Fruit fly (Drosophila melanogaster) ovary, adult (tissue): ENCODE measurements around the gene Ugt302E1.

ENCODE experiments used
- CG17801 ChIP-seq: fragments of 200-800 bp; optimal IDR thresholded peaks from 2 replicates; lab custom pipeline; 2019; ENCODE audit warnings: missing biosample characterization, mild to moderate bottlenecking, missing genetic modification characterization, moderate library complexity; ENCODE audit not compliant: partially characterized antibody

The Ugt302E1 gene

DNA sequence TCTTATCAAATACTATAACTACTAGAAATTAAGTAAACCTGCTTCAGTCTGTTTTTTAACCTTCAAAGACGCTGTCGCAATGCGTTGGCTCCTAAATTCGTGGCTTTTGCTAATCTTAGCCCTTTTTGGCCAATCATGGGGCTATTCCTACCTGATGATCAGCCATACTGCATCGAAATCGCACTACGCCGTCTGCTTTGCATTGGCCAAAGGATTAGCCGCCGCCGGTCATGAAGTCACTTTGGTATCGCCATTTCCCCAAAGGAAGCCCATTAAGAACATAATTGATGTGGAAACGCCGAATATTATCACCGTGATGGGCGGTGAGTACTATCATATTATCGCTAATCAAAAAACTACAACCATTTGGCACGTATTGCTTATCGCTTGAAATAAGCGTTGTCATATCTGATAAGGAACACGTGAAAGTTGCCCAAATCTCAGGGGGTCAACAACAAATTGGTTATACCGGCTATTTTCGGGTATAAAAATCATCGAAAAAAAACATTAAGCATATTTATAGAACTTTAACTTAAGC lies at the start of gene Ugt302E1:
Gene Ugt302E1 (plus strand): TSS at position 51 of the 538 bp plus-strand sequence.
- no peak for TF ChIP-seq CG17801 (GFP tag; lab: Kevin White, UChicago)

DNA sequence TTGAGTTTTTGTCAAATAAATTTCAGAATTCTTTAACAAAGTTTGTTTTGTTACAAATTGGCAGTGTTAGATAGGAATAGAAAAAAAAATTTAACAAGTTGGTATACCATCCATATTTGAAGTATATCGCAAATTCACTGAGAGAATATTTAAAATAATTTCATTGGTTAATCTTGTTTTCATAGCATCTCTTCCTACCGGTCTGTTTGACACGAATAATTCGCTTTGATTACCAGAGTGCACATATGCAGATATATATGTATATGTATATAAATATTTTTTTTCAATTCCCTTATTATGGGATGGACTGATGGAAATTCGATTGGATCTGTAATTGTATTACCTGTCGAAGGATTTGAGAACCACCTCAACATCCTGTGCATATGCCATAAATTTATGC lies 38.8 kb upstream of the Ugt302E1 start, which contains the start of gene SdhCL:
Gene SdhCL (minus strand): TSS at position 101 of the 400 bp plus-strand sequence.
- TF ChIP-seq CG17801 (GFP tag; lab: Kevin White, UChicago), result no peak

dm6 chr3R:11126383-11126782 lies 28.0 kb upstream of the Ugt302E1 start:
- peak; percentile 9 for TF ChIP-seq CG17801 (GFP tag; lab: Kevin White, UChicago)

- no peak for TF ChIP-seq CG17801 (GFP tag; lab: Kevin White, UChicago)
These were observed 26.3 kb upstream of the Ugt302E1 start, which contains the start of gene Ugt35C1 for dm6 chr3R:11128116-11128626. Gene Ugt35C1 (minus strand): TSS chr3R:11128328.

- TF ChIP-seq CG17801 (GFP tag; lab: Kevin White, UChicago), result no peak
These were observed 17.5 kb upstream of the Ugt302E1 start, which contains the start of gene mAcon2 for dm6 chr3R:11136877-11137276. Gene mAcon2 (plus strand): TSS chr3R:11137177.

dm6 chr3R:11145135-11145534 lies 9.3 kb upstream of the Ugt302E1 start, which contains the start of gene CheA86a:
Gene CheA86a (minus strand): TSS chr3R:11145235.
- TF ChIP-seq CG17801 (GFP tag; lab: Kevin White, UChicago), result no peak

DNA sequence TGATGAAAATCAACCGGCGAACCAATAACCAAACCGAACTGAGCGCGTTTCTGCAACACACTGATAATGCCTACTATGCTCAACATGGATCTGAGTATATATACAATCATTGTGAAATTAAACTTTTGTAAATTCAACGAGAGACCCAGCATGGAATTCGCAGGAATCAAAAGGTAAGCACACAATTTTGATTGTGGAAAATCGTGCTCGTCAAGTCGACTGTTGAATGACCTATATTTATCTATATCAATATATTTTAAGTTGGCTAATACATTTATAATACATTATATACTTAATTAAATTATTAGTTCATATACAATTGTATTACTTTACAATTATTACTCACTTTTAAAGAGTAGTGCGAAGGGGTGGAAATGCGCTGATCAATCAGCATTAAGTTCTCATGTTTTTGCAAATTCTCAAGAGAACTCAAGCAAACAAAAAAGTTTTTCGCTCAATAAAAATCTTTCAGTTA lies 590 bp upstream of the Ugt302E1 start, which contains the start of gene Ugt302K1:
Gene Ugt302K1 (minus strand): TSS at position 51 of the 475 bp plus-strand sequence.
- TF ChIP-seq CG17801 (GFP tag; lab: Kevin White, UChicago), result peak; percentile 37

dm6 chr3R:11156858-11157257 lies 2.4 kb downstream of the Ugt302E1 start, which contains the start of gene Ugt302C1:
Gene Ugt302C1 (plus strand): TSS chr3R:11157098.
- TF ChIP-seq CG17801 (GFP tag; lab: Kevin White, UChicago), result peak; percentile 44

- TF ChIP-seq CG17801 (GFP tag; lab: Kevin White, UChicago), result no peak
These were observed 6.5 kb downstream of the Ugt302E1 start, which contains the start of gene CG4757 for dm6 chr3R:11160907-11161306. Gene CG4757 (plus strand): TSS chr3R:11161207.

DNA sequence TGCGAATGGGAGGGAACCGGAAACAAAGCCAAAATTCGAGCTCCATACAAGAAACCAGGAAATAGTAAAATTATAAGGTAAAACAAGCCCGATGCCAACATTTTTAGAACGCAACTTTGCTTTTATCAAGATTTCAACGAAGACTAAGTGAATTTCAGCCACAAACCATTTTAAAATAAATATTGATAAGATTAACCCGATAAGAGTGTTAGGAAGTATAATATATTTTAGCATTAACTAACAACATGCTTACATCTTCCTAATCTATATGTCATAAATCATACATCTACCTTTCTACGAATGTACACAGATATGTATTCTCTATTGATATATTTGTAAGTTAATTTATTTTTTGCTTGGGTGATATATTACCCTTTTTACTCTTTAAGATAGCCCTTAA lies 11.5 kb downstream of the Ugt302E1 start, which contains the start of gene Ugt35E1:
Gene Ugt35E1 (minus strand): TSS at position 101 of the 400 bp plus-strand sequence.
- TF ChIP-seq CG17801 (GFP tag; lab: Kevin White, UChicago), result no peak

- TF ChIP-seq CG17801 (GFP tag; lab: Kevin White, UChicago), result no peak
These were observed 13.6 kb downstream of the Ugt302E1 start, which contains the start of gene Ugt35E2 for dm6 chr3R:11167931-11168465. Gene Ugt35E2 (minus strand): TSS chr3R:11167981.

DNA sequence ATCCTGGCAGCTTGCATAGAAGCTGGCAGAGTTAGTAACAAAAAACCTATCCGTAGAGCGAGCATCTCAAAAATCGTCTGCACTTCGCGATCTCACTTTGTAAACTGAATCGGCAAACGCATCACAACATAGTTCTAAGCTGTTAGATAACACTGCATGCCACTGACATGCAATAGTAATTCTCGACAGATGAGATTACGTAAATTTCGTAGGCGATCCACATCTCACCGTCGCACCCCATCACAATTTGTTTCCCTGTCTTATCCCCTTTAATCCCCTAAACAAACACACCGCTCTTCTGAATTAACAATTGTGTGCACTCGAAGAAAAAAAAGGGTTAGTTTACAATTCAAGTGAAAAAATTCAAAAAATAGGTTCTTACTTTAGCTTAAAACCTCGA lies 15.7 kb downstream of the Ugt302E1 start, which contains the start of gene Ugt35B1:
Gene Ugt35B1 (minus strand): TSS at position 101 of the 400 bp plus-strand sequence.
- no peak for TF ChIP-seq CG17801 (GFP tag; lab: Kevin White, UChicago)

dm6 chr3R:11172460-11173168 lies 18.2 kb downstream of the Ugt302E1 start, which contains the start of gene Ugt35A1:
Gene Ugt35A1 (minus strand): TSS chr3R:11172664.
- no peak for TF ChIP-seq CG17801 (GFP tag; lab: Kevin White, UChicago)

DNA sequence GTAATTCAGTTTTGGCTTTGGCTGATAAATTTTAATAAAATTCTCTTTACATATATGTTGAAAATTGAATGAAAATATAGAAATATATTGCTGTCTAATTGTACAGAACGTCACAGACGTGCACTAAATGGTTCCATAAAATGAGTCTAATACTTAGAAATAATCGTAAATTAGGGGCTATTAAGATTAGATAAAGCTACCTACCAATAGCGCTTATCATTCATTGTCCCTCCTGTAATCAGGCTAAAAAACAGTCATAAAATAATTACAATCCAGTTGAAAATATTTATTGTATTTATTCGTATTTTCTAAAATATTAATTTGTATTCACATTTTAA lies 18.7 kb downstream of the Ugt302E1 start:
- TF ChIP-seq CG17801 (GFP tag; lab: Kevin White, UChicago), result peak; percentile 65

DNA sequence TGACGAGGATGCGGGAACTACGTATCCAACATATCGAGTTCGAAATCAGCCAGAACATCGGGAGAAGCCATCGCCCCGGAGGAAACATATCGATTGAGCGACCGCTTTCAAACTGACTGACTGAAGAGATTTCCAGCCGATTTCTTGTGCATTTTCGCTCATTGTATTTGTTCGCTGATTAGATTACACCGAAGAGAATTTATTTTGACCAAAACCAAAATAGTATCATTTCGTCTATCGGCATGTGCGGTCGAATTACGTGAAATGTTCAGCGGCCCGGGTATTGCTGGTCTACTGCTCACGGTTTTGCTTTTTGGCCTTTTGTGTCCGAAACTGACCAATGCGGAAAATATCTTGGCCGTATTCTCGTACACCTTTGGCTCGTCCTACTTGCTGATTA lies 20.9 kb downstream of the Ugt302E1 start, which contains the start of the genes Ugt304A1 and Ugt303A1:
Gene Ugt304A1 (minus strand): TSS at position 101 of the 400 bp plus-strand sequence.
Gene Ugt303A1 (plus strand): TSS at position 222 of the 400 bp plus-strand sequence.
- TF ChIP-seq CG17801 (GFP tag; lab: Kevin White, UChicago), result no peak
